Fruit fly (Drosophila melanogaster) whole organism, larva: Measurements from ENCODE around the gene CG13928.

Experiments
- noc ChIP-seq: fragments of 200-800 bp; sonication (Bioruptor generic); optimal IDR thresholded peaks from 3 replicates; lab custom pipeline; 2019; ENCODE audit warnings: missing biosample characterization, mild to moderate bottlenecking, missing genetic modification characterization, moderate library complexity

CG13928 gene

dm6 chr3L:1602064-1602832 lies 25.9 kb downstream of the CG13928 start, which contains the start of gene CG12104:
Gene CG12104, minus strand, starts transcription at chr3L:1602674.
- peak; percentile 80 for TF ChIP-seq noc

DNA sequence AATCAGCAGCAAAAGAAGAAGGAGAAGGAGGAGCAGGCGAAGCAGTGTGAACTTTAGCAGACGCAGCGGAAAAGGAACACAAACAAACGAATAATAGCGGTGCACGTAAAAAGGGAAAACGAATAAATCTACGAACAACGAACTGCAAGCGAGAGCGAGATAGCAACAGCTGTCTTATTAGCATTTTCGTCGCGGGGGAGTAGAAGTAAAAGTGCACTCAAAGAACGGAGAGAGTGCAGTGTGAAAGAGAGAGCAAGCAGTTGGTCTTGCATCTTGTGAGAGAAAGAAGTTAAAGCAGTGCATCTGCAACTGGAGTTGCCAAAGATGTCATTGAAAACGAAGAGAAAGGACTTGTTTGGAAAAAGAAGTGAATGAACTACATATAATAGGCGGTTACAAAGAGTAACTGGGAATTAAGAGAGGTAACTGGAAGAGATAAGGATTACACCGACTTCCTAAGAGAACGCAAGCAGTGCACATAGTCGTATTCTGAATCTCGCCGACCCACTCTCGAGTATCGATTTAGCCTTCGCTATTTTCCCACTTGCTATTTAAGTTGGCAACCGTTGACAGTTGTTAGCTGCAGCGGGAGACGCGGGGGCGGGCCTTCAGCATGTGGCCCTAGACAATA lies 35.2 kb downstream of the CG13928 start:
- no peak for TF ChIP-seq noc

DNA sequence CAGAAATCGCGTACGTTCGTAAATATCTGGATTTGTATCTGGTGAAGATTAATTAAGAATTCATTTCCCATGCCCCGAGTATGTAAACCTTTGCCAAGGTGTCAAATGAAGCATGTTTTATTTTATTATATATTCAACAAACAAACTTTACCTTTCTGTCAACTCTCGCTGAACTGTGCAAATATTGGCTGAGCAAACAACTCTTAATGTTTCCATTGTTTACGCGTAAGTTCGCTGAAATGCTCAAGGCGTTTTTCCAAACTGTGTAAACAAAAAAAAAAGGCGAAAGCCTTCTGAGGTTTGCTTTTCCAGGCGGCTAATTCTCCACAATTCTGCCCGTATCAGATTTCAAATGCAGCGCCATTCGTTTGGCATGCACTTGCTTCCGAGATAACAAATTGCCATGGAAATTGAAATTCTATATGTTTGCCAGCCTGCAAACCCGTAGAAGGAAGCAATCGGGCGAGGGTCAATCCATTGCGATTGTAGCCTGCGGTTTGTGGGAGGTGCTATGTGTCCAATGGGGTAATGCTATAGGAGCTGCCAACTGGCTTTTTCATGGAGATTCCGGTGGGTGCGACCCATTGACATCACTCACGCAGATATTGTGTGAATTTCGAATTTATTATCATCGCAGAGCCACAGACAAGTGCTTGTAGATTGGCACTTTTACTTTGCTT lies 36.3 kb downstream of the CG13928 start:
- TF ChIP-seq noc = peak; percentile 86

DNA sequence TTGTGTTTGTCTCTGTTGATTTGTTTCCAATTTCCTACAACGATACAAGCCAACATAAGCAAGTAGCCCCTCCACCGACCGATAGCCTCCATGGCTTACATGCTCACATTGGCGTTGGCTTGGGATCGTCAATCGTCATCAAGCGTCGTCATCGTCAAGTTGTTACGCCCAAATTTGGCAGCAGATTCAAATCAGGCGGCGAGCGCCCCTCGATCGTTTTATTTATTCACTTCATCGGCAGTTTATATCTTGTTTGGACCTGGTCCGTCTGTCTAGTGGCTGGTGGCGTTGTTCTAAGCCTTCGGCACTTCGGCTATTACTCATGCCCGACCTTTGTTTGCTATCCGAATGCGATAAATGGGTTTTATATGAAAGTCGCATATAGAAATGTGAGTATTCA lies 38.0 kb downstream of the CG13928 start:
- no peak for TF ChIP-seq noc

DNA sequence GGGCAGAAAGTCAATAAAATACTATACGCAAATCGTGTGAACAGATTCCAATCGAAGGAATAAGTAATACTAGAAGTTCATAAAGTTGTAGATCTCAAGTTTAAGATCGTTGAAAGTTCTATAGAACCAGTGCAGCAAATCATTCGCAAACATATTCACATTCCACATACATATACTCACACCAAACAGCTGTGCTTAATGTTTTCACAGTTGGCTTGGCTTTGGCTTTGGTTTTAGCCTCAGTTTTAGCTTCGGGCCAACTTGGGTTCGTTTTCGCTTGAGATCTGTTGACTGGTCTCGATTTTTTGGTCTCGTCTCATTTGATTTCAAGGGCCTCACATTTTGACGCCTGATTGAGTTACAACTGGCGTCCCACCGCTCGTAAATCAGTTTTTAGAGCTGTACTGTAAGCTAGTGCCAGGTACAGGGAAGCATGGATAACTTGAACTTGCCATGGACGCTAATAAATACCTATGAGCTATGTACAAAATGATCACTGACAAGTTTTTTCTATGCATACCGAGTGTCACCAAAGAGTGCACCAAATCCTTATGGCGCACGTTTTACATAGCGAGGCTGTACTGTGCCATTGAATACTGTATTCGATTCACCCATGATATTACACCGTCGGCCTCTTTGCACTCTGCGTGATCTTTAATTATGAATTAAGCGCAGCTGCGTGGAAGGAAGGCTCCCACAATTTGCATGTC lies 40.9 kb downstream of the CG13928 start:
- TF ChIP-seq noc = peak; percentile 57

dm6 chr3L:1586266-1587054 lies 41.7 kb downstream of the CG13928 start:
- TF ChIP-seq noc = peak; percentile 70

- no peak for TF ChIP-seq noc
These were observed 43.4 kb downstream of the CG13928 start for dm6 chr3L:1584781-1585180.

- TF ChIP-seq noc = no peak
These were observed 44.2 kb downstream of the CG13928 start for dm6 chr3L:1584003-1584402.

dm6 chr3L:1580821-1581220 lies 47.4 kb downstream of the CG13928 start:
- TF ChIP-seq noc = no peak

- TF ChIP-seq noc = no peak
These were observed 48.0 kb downstream of the CG13928 start for dm6 chr3L:1580194-1580593.

- peak; percentile 79 for TF ChIP-seq noc
These were observed 48.9 kb downstream of the CG13928 start for dm6 chr3L:1579169-1579853.

DNA sequence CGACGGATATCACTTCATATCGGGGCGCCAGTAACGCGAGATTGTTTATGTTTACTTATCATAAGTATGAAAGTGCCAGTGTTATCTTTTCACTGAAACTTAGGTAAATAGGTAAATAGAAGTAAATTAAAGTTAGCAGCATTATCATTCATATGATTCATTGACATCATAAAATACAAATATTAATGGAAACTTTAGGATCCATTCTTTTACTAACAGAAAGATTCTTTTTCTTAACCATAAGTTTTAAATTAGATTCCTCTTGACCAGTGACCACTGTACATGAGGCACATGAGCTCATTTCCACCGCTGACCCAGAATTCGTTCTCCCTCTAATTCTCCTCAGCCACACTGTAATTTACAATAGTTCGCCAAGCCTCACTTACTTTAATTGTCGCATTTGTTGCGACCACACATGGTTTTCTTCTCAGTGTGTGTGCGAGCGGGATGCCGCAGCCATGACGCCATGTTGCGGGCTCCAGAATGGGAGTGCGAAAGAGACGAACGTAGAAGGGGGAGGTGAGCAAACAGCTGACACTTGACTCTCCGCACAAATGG lies 49.7 kb downstream of the CG13928 start:
- peak; percentile 64 for TF ChIP-seq noc

DNA sequence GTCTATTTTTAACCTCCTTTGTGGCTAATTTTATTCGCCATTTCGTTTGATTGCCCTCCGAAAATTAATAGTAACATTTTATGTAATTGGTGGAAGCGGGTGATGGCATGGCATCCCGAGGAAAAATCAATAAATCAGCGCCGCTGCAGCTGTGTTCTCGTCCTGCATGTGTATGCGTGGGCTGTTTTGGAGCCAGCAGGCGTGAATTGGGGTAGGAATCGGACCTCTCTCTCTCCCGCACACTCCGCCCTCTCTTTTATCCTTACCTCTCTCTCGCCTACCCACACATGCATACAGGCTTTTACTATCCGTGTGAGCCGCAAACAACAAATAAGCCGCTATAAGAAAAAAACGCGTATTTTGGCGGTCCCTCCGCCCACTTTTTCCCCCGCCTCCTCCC lies 50.8 kb downstream of the CG13928 start:
- no peak for TF ChIP-seq noc

- TF ChIP-seq noc = no peak
These were observed 51.6 kb downstream of the CG13928 start, which contains the start of gene CG13917 for dm6 chr3L:1576489-1577106. Gene CG13917, plus strand, starts transcription at chr3L:1576699.
